Fruit fly (Drosophila melanogaster) whole organism, embryonic: Measurements from ENCODE around the gene CG43291.

Source experiments
- Blimp-1 ChIP-seq: fragments of 200-800 bp; sonication (Bioruptor generic); optimal IDR thresholded peaks from 3 replicates; lab custom pipeline; 2018; ENCODE audit warnings: missing biosample characterization, missing genetic modification characterization, mild to moderate bottlenecking, moderate library complexity, missing genetic modification reagents
- CG11085 ChIP-seq: fragments of 200-800 bp; sonication (Bioruptor generic); IDR thresholded peaks from 2 replicates; pipeline ENCODE4 v1.3.6; 2022; ENCODE audit warnings: missing biosample characterization, missing genetic modification characterization
- Ets65A ChIP-seq: fragments of 200-800 bp; sonication (Bioruptor generic); peaks from one replicate; lab custom pipeline; 2016; ENCODE audit warnings: missing biosample characterization, missing genetic modification characterization
- cato ChIP-seq: fragments of 200-800 bp; sonication (Bioruptor generic); optimal IDR thresholded peaks from 2 replicates; lab custom pipeline; 2016; ENCODE audit warnings: missing biosample characterization, missing genetic modification characterization, borderline replicate concordance

DNA sequence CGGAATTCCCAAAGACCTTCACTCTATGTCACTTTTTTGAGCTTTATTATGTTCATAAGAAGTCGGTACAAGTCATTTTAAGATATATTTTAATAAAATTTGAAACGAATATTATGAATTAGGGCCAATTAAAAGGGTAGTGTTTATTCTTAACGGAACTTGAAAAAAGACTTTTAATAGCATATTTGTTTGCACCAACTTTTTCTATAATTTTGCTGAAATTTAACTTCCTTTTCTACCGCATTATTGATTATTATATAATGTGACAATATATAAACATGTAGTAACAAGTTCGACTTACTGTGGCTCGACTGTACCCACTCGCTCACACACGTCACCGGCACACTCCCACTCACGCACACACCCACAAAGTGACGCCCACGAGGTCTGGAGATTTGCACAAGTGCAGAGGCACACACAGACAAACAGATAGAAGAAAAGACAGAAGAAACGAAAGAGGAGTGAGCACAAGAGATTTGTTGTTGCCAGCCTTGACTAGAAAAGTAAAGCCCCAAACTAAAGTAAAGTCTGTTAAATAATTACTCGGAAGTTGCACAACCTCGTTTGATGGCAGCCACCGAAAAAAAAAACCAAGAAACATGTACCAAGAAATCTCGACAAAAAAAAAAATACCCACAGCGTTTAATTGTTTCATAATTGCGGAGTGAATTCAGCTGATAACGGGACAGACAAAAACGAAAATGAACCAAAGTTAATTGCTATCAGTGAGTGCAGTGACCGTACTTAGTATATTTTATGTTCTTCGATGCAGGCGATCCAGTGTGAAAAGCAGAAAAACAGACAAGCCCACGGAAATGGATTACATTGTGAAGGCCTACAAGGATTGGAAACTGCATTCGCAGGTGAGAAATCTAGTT lies 45.7 kb upstream of the CG43291 start:
- TF ChIP-seq cato (GFP tag; lab: Kevin White, UChicago) (no peak), Blimp-1 (no peak), CG11085 (GFP tag; lab: Robert Waterston, UW) (no peak), Ets65A (GFP tag; lab: Kevin White, UChicago) (no peak)
